Worm (Caenorhabditis elegans): Measurements from ENCODE around the gene F56A11.4.

The F56A11.4 gene

ce11 chrIV:584039-584438 lies 35.9 kb downstream of the F56A11.4 start:
- TF ChIP-seq unc-55 (GFP tag; optimal IDR thresholded peaks at IDR 0.05) (no peak), zag-1 (tag; optimal IDR thresholded peaks at IDR 0.05) (no peak)

- no peak for TF ChIP-seq nhr-129 (tag; optimal IDR thresholded peaks at IDR 0.05)
- TF ChIP-seq C34F6.9 (tag; optimal IDR thresholded peaks at IDR 0.05): no peak
- TF ChIP-seq lsy-2 (tag; optimal IDR thresholded peaks at IDR 0.05): no peak
- no peak for TF ChIP-seq unc-62 (GFP tag; optimal IDR thresholded peaks at IDR 0.05)
- TF ChIP-seq ZK546.5 (tag; optimal IDR thresholded peaks at IDR 0.05): no peak
- no peak for TF ChIP-seq nhr-21 (tag; optimal IDR thresholded peaks at IDR 0.05)
- no peak for TF ChIP-seq nhr-77 (tag; optimal IDR thresholded peaks at IDR 0.05)
- no peak for TF ChIP-seq lin-11 (tag; optimal IDR thresholded peaks at IDR 0.05)
- no peak for TF ChIP-seq R02D3.7 (tag; optimal IDR thresholded peaks at IDR 0.05)
- TF ChIP-seq crh-2 (tag; optimal IDR thresholded peaks at IDR 0.05): no peak
- no peak for TF ChIP-seq nhr-25 (tag; optimal IDR thresholded peaks at IDR 0.05)
- TF ChIP-seq zag-1 (tag; optimal IDR thresholded peaks at IDR 0.05): no peak
- no peak for TF ChIP-seq mab-5 (tag; optimal IDR thresholded peaks at IDR 0.05)
- TF ChIP-seq nhr-10 (tag; optimal IDR thresholded peaks at IDR 0.05): no peak
- no peak for TF ChIP-seq lin-39 (tag; optimal IDR thresholded peaks at IDR 0.05)
- no peak for TF ChIP-seq peb-1 (tag; optimal IDR thresholded peaks at IDR 0.05)
- TF ChIP-seq blmp-1 (tag; optimal IDR thresholded peaks at IDR 0.05; ENCODE audit: insufficient read depth): no peak
- no peak for TF ChIP-seq aly-2 (tag; optimal IDR thresholded peaks at IDR 0.05)
- TF ChIP-seq sem-4 (tag; optimal IDR thresholded peaks at IDR 0.05): no peak
- TF ChIP-seq nhr-23 (tag; optimal IDR thresholded peaks at IDR 0.05): no peak
These were observed 39.6 kb downstream of the F56A11.4 start, which contains the start of gene C18H7.12 for ce11 chrIV:587729-588128. Gene C18H7.12 (minus strand): TSS chrIV:587829.

DNA sequence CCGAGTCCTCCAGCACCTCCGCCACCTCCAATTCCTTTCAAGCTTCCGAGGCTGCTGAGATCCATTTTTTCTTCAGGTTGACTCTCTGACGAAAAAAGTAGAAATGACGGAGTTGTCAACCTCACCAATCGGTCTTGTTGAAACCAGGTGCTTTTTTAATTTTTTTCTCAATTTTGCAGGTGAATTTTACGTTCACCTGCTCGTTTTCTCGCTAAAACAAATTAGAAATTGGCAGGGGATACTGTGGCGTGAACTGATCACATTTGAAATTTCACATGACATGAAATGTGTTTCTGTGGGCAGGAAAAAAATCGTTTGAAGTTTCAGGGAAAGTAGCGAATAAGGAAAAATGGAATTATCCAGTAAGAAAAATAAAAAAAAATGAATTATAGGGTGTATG lies 44.3 kb downstream of the F56A11.4 start, which contains the start of gene C18H7.6:
Gene C18H7.6, minus strand, starts transcription at position 104 of the 400 bp plus-strand sequence.
- no peak for TF ChIP-seq alr-1 (tag; optimal IDR thresholded peaks at IDR 0.05)
- no peak for TF ChIP-seq C34F6.9 (tag; optimal IDR thresholded peaks at IDR 0.05)
- TF ChIP-seq elt-1 (tag; optimal IDR thresholded peaks at IDR 0.05): no peak
- no peak for TF ChIP-seq mbf-1 (tag; optimal IDR thresholded peaks at IDR 0.05)
- no peak for TF ChIP-seq fos-1 (tag; optimal IDR thresholded peaks at IDR 0.05)
- TF ChIP-seq Y55F3AM.14 (GFP tag; optimal IDR thresholded peaks at IDR 0.05): no peak
- no peak for TF ChIP-seq peb-1 (tag; optimal IDR thresholded peaks at IDR 0.05)
- no peak for TF ChIP-seq zag-1 (tag; optimal IDR thresholded peaks at IDR 0.05)
- no peak for TF ChIP-seq unc-55 (GFP tag; optimal IDR thresholded peaks at IDR 0.05)
- no peak for TF ChIP-seq sma-9 (GFP tag; optimal IDR thresholded peaks at IDR 0.05)
- TF ChIP-seq sma-9 (tag; optimal IDR thresholded peaks at IDR 0.05): no peak
- TF ChIP-seq ztf-4 (tag; optimal IDR thresholded peaks at IDR 0.05): no peak
- no peak for TF ChIP-seq egl-27 (tag; optimal IDR thresholded peaks at IDR 0.05)
- TF ChIP-seq nhr-237 (tag; optimal IDR thresholded peaks at IDR 0.05): no peak
- TF ChIP-seq nhr-12 (tag; optimal IDR thresholded peaks at IDR 0.05): no peak
- no peak for TF ChIP-seq elt-3 (tag; optimal IDR thresholded peaks at IDR 0.05)
- no peak for TF ChIP-seq nhr-129 (tag; optimal IDR thresholded peaks at IDR 0.05)
- no peak for TF ChIP-seq sma-3 (GFP tag; optimal IDR thresholded peaks at IDR 0.05)

DNA sequence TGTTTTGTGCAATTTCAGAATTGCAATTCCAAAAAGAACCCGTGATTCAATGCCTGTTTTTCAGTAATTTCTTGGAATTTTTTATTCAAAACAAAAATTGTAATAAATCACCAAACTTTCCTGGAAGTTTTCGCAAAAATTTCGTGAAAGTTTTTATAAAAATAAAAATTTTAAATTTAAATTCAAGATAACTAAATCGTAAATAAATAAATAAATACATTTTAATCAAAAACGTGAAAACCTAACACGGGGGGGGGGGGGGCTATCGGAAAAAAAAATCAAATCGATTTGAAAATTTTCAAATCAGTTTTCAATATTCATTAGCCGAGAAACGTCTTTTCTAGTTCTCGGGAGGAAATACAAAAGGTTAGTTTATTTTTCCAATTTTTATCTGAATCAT lies 44.9 kb downstream of the F56A11.4 start, which contains the start of gene C18H7.4:
Gene C18H7.4, plus strand, starts transcription at position 301 of the 400 bp plus-strand sequence.
- TF ChIP-seq skn-1 (tag; optimal IDR thresholded peaks at IDR 0.05): no peak
- TF ChIP-seq lin-39 (tag; optimal IDR thresholded peaks at IDR 0.05): no peak
- no peak for TF ChIP-seq unc-55 (GFP tag; optimal IDR thresholded peaks at IDR 0.05)
- no peak for TF ChIP-seq blmp-1 (tag; optimal IDR thresholded peaks at IDR 0.05; ENCODE audit: insufficient read depth)
- TF ChIP-seq elt-3 (tag; optimal IDR thresholded peaks at IDR 0.05): no peak
- TF ChIP-seq R02D3.7 (tag; optimal IDR thresholded peaks at IDR 0.05): no peak
- no peak for TF ChIP-seq ZK546.5 (tag; optimal IDR thresholded peaks at IDR 0.05)
- no peak for TF ChIP-seq nhr-237 (tag; optimal IDR thresholded peaks at IDR 0.05)
- TF ChIP-seq lin-13 (GFP tag; optimal IDR thresholded peaks at IDR 0.05): no peak
- no peak for TF ChIP-seq ztf-4 (tag; optimal IDR thresholded peaks at IDR 0.05)
- no peak for TF ChIP-seq Y55F3AM.14 (GFP tag; optimal IDR thresholded peaks at IDR 0.05)
- TF ChIP-seq sem-4 (tag; optimal IDR thresholded peaks at IDR 0.05): no peak
- TF ChIP-seq nhr-21 (tag; optimal IDR thresholded peaks at IDR 0.05): no peak
- TF ChIP-seq zag-1 (tag; optimal IDR thresholded peaks at IDR 0.05): no peak
- TF ChIP-seq ceh-82 (tag; optimal IDR thresholded peaks at IDR 0.05): no peak
- TF ChIP-seq mdl-1 (tag; optimal IDR thresholded peaks at IDR 0.05): no peak
- no peak for TF ChIP-seq lin-11 (tag; optimal IDR thresholded peaks at IDR 0.05)

Data from whole organism, L2 larva.